Worm (Caenorhabditis elegans) whole organism, early embryonic: Measurements from ENCODE around the gene rla-2.

Source experiments
- ama-1 ChIP-seq: fragments of 150-350 bp; optimal IDR thresholded peaks from 2 replicates; lab custom pipeline; 2014
- hmbx-1 ChIP-seq: sonication (generic microtip); optimal IDR thresholded peaks from 2 replicates; lab custom pipeline; 2016; ENCODE audit warnings: mild to moderate bottlenecking, missing genetic modification characterization, missing compliant biosample characterization
- hnd-1 ChIP-seq: sonication (generic microtip); optimal IDR thresholded peaks from 2 replicates; lab custom pipeline; 2016; ENCODE audit warnings: missing genetic modification characterization, missing compliant biosample characterization
- pes-1 ChIP-seq: fragments of 200-800 bp; sonication (Bioruptor generic); IDR thresholded peaks from 2 replicates; pipeline ENCODE4 v1.3.6; 2022; ENCODE audit warnings: missing genetic modification reagents, missing genetic modification characterization, missing compliant biosample characterization
- scrt-1 ChIP-seq: fragments of 200-800 bp; sonication (Bioruptor generic); IDR thresholded peaks from 2 replicates; pipeline ENCODE4 v1.3.6; 2022; ENCODE audit warnings: missing genetic modification characterization, missing compliant biosample characterization
- tra-4 ChIP-seq: sonication (generic microtip); optimal IDR thresholded peaks from 2 replicates; lab custom pipeline; 2017; ENCODE audit warnings: missing genetic modification characterization, missing compliant biosample characterization

DNA sequence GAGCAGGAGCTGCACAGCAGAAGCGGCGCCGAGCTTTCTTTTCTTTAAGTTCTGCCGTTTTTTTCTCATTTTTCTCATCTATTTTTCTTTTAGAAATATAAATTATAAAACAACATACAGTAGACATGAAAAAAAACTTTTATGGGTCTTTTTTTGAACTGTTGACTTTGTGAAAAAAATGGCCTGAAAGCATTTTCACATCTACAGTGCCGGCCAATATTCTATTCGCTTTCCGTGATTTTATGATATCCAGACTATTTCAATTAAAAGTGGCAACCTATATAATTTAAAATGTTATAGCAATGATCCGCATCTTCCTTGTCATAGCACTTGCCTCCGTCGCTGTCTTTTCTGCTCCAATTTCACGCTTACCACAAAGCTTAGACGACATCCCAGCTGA, 42.0 kb downstream of the rla-2 start, which contains the start of gene far-6:
- TF ChIP-seq tra-4 (tag; lab: Kevin White, UChicago) = no peak
- TF ChIP-seq ama-1 (lab: Kevin White, UChicago) = no peak
- no peak for TF ChIP-seq hmbx-1
- TF ChIP-seq scrt-1 = no peak
- TF ChIP-seq hnd-1 (tag; lab: Kevin White, UChicago) = no peak
- TF ChIP-seq pes-1 (GFP tag; lab: Robert Waterston, UW) = no peak
